Worm (Caenorhabditis elegans) whole organism, early embryonic: Measurements from ENCODE around the gene lpr-5.

Source experiments
- flt-1 ChIP-seq: fragments of 200-800 bp; sonication (Bioruptor generic); IDR thresholded peaks from 2 replicates; pipeline ENCODE4 v1.3.6; 2022; ENCODE audit warnings: missing genetic modification characterization, missing compliant biosample characterization
- hmbx-1 ChIP-seq: sonication (generic microtip); optimal IDR thresholded peaks from 2 replicates; lab custom pipeline; 2016; ENCODE audit warnings: mild to moderate bottlenecking, missing genetic modification characterization, missing compliant biosample characterization
- hnd-1 ChIP-seq: sonication (generic microtip); optimal IDR thresholded peaks from 2 replicates; lab custom pipeline; 2016; ENCODE audit warnings: missing genetic modification characterization, missing compliant biosample characterization

DNA sequence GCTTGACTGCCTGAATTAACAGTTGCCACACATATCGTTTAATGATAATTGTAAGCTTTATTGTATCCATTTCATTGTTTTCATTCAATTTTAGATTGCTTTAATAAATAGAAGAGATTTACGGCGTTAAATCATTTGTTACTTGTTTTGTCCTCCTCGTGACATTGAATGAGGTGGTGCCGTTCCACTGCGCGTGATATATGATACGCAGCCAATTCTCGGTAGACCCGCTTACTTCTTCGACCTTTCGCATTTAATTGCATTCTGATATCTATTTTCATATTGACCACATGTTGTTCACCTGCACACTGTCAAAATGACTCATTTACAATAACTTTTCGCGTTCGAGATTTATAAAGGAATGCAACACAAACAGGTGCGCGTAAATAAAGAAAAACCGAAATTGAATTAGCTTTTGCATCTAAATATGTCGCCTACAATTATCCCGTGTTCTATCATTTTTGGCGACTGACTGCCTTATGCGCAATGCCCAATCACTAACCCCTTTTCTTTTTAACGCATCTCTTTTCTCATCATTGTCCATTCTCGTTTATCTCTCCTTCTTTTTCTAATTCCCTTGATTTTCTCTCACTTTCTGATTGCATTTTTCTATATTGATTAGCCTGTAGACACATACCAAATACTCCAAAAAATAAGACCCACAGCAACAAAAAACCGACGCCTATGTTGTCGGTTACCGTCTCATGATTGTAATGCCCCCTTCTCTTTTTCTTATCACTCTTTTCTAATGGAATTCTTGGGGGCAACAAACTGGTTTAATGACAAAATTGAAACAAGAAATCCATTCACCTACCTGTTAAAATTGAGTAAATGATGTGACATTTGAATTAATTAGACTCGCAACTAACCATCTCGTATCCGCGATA lies 47.3 kb upstream of the lpr-5 start:
- TF ChIP-seq hnd-1 (tag; lab: Kevin White, UChicago) = no peak
- TF ChIP-seq flt-1 (GFP tag; lab: Robert Waterston, UW) = no peak
- TF ChIP-seq hmbx-1 (tag; lab: Kevin White, UChicago) = no peak
